Worm (Caenorhabditis elegans): ENCODE results near the gene nhr-93.

- no peak for TF ChIP-seq dao-5 (tag; optimal IDR thresholded peaks at IDR 0.05)
- no peak for TF ChIP-seq him-1 (tag; optimal IDR thresholded peaks at IDR 0.05)
These were observed 25.8 kb downstream of the nhr-93 start, which contains the start of gene str-226 for ce11 chrV:3512381-3512780.
